Fruit fly (Drosophila melanogaster) whole organism, embryonic: ENCODE results near the gene RpS17.
A peak's percentile ranks its signal among the peaks of the same experiment; 100 is the strongest.

ENCODE experiments used
- CG10654 ChIP-seq: fragments of 200-800 bp; sonication (Bioruptor generic); optimal IDR thresholded peaks from 2 replicates; lab custom pipeline; 2016; ENCODE audit warnings: missing biosample characterization, missing genetic modification characterization
- CG11695 ChIP-seq: fragments of 200-800 bp; sonication (Bioruptor generic); IDR thresholded peaks from 3 replicates; pipeline ENCODE4 v1.3.6; 2022; ENCODE audit warnings: missing biosample characterization, missing genetic modification characterization
- CG42726 ChIP-seq: fragments of 200-800 bp; sonication (Bioruptor generic); IDR thresholded peaks from 2 replicates; pipeline ENCODE4 v1.3.6; 2022; ENCODE audit warnings: missing biosample characterization, missing genetic modification characterization; ENCODE audit not compliant: partially characterized antibody
- CG4282 ChIP-seq: fragments of 200-800 bp; sonication (Bioruptor generic); optimal IDR thresholded peaks from 2 replicates; lab custom pipeline; 2016; ENCODE audit warnings: missing biosample characterization, missing genetic modification characterization
- CG5953 ChIP-seq: fragments of 200-800 bp; sonication (Bioruptor generic); IDR thresholded peaks from 2 replicates; pipeline ENCODE4 v1.3.6; 2022; ENCODE audit warnings: missing biosample characterization, missing genetic modification characterization
- Doc2 ChIP-seq: fragments of 200-800 bp; sonication (Bioruptor generic); IDR thresholded peaks from 2 replicates; pipeline ENCODE4 v1.3.6; 2022; ENCODE audit warnings: missing biosample characterization, missing genetic modification characterization
- HmgZ ChIP-seq: fragments of 200-800 bp; sonication (Bioruptor generic); optimal IDR thresholded peaks from 2 replicates; lab custom pipeline; 2018; ENCODE audit warnings: missing biosample characterization, mild to moderate bottlenecking, missing genetic modification characterization
- Hr78 ChIP-seq, 2 experiments: fragments of 200-800 bp in 1 of 2; fragments of >200 bp in 1 of 2; sonication (Bioruptor generic) in 1 of 2; optimal IDR thresholded peaks; 2 replicates each; lab custom pipeline; 2017 to 2019; ENCODE audit warnings: missing biosample characterization in 2 of 2, missing genetic modification characterization in 2 of 2, mild to moderate bottlenecking in 1 of 2, moderate library complexity in 1 of 2
- Med ChIP-seq: fragments of 200-800 bp; sonication (Bioruptor generic); peaks from one replicate; lab custom pipeline; 2016; ENCODE audit warnings: missing biosample characterization, missing genetic modification characterization, mild to moderate bottlenecking, inconsistent platforms, moderate library complexity
- NC2β ChIP-seq: fragments of 200-800 bp; sonication (Bioruptor generic); optimal IDR thresholded peaks from 2 replicates; lab custom pipeline; 2016; ENCODE audit warnings: missing biosample characterization, missing genetic modification characterization
- YL-1 ChIP-seq: fragments of 200-800 bp; sonication (Bioruptor generic); optimal IDR thresholded peaks from 3 replicates; lab custom pipeline; 2017; ENCODE audit warnings: missing biosample characterization, mild to moderate bottlenecking, missing genetic modification characterization
- rib ChIP-seq: fragments of 200-800 bp; sonication (Bioruptor generic); IDR thresholded peaks from 2 replicates; pipeline ENCODE4 v1.3.6; 2022; ENCODE audit warnings: missing biosample characterization, missing genetic modification characterization
- sob ChIP-seq: fragments of 200-800 bp; sonication (Bioruptor generic); IDR thresholded peaks from 2 replicates; pipeline ENCODE4 v1.3.6; 2022; ENCODE audit warnings: missing biosample characterization, missing genetic modification characterization

DNA sequence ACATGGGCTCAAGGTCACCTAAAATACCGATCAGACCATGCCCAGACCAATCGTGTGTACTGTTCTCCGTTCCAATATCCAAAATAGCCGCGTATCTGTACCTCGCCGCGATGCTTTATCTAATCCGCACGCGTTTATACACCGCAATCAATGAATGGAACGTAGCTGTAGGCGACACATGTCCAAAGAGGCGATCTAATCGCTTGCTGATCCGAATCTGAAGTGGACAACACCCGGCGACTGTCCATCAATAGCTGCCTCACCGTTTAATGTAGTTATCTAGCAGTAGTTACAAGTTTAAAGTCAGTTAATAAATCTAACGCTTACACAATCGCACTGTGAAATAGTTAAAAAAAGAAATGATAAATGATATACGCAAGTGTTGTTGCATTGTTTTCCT lies 22.8 kb upstream of the RpS17 start:
- TF ChIP-seq CG5953 (GFP tag; lab: Robert Waterston, UW), result no peak
- TF ChIP-seq CG11695 (GFP tag; lab: Robert Waterston, UW), result no peak
- no peak for TF ChIP-seq Hr78 (GFP tag; optimal IDR thresholded peaks at IDR 0.05; lab: Kevin White, UChicago)
- no peak for TF ChIP-seq HmgZ
- TF ChIP-seq rib (GFP tag; lab: Robert Waterston, UW), result no peak
- peak; percentile 57 for TF ChIP-seq Med
- no peak for TF ChIP-seq CG4282 (GFP tag; lab: Kevin White, UChicago)
- no peak for TF ChIP-seq CG10654 (GFP tag; lab: Kevin White, UChicago)
- TF ChIP-seq YL-1 (GFP tag; lab: Kevin White, UChicago), result no peak
- no peak for TF ChIP-seq NC2β (GFP tag; lab: Kevin White, UChicago)
- TF ChIP-seq Doc2, result no peak
- TF ChIP-seq sob, result no peak
- no peak for TF ChIP-seq CG42726 (GFP tag; lab: Robert Waterston, UW)
